Fruit fly (Drosophila melanogaster): Measurements from ENCODE around the gene DNAlig3.

Gene DNAlig3

DNA sequence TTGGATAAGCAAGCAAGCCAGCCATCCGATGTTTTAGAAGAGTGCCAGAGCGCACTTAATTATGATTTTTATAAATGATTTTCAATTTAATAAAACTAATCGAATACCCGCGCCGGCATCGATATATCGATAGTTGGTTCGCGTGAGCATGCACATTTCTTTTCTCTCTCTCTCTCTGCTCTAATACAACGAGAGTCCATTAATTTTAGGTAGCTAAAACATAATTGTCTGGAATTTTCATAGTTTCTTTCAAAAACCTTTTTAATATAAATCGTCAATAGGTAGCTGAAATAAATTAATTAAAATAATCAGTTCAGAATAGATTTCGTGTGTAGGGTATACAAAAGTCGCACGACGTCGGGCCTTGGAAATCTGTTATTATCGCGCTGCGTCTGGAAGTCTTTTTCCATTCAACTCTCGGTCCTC is 47.3 kb upstream of the DNAlig3 start, which contains the start of gene CG18549 (continued):
- TF ChIP-seq bcd (GFP tag; optimal IDR thresholded peaks at IDR 0.05) (peak; percentile 100), nerfin-1 (tag; optimal IDR thresholded peaks at IDR 0.05) (peak; percentile 100), CG4820 (GFP tag; optimal IDR thresholded peaks at IDR 0.05) (peak; percentile 99), CG32532 (GFP tag; IDR thresholded peaks at IDR 0.05) (peak; percentile 100), Awh (GFP tag; IDR thresholded peaks at IDR 0.05) (peak; percentile 100), CG1233 (GFP tag; optimal IDR thresholded peaks at IDR 0.05) (peak; percentile 100), Bdp1 (GFP tag; optimal IDR thresholded peaks at IDR 0.05) (peak; percentile 96), CG18619 (GFP tag; optimal IDR thresholded peaks at IDR 0.05) (peak; percentile 100), ken (GFP tag; IDR thresholded peaks at IDR 0.05) (peak; percentile 100), tin (GFP tag; optimal IDR thresholded peaks at IDR 0.05) (peak; percentile 100), cg (GFP tag; optimal IDR thresholded peaks at IDR 0.05) (no peak), CG32772 (GFP tag; IDR thresholded peaks at IDR 0.05) (peak; percentile 100), Dip3 (GFP tag; optimal IDR thresholded peaks at IDR 0.05) (peak; percentile 99), pan (optimal IDR thresholded peaks at IDR 0.05) (no peak), pan (GFP tag; optimal IDR thresholded peaks at IDR 0.05 in 1 of 2, IDR thresholded peaks at IDR 0.05 in 1 of 2) (peak in 1 of 2 experiments; percentile 100), Tbp (GFP tag; optimal IDR thresholded peaks at IDR 0.05) (peak; percentile 35), scrt (GFP tag; optimal IDR thresholded peaks at IDR 0.05) (peak; percentile 99), CG11504 (tag; optimal IDR thresholded peaks at IDR 0.05) (peak; percentile 99), wdn (GFP tag; IDR thresholded peaks at IDR 0.05) (peak; percentile 99), jumu (GFP tag; optimal IDR thresholded peaks at IDR 0.05) (peak; percentile 99), unc-4 (GFP tag; IDR thresholded peaks at IDR 0.05; ENCODE audit: partially characterized antibody) (peak; percentile 81), Hmx (GFP tag; optimal IDR thresholded peaks at IDR 0.05) (peak; percentile 98), abd-A (tag; optimal IDR thresholded peaks at IDR 0.05) (peak; percentile 99), Ravus (GFP tag; IDR thresholded peaks at IDR 0.05) (peak; percentile 99), vnd (GFP tag; IDR thresholded peaks at IDR 0.05; ENCODE audit: partially characterized antibody) (peak; percentile 65), CG11093 (GFP tag; IDR thresholded peaks at IDR 0.05) (peak; percentile 100), CG18599 (GFP tag; optimal IDR thresholded peaks at IDR 0.05) (peak; percentile 100), fd102C (GFP tag; optimal IDR thresholded peaks at IDR 0.05) (peak; percentile 92), Side (GFP tag; optimal IDR thresholded peaks at IDR 0.05) (peak; percentile 99), YL-1 (GFP tag; optimal IDR thresholded peaks at IDR 0.05) (peak; percentile 100), bsh (GFP tag; optimal IDR thresholded peaks at IDR 0.05) (peak; percentile 100), croc (GFP tag; conservative IDR thresholded peaks at IDR 0.05) (peak; percentile 100), CG17912 (GFP tag; optimal IDR thresholded peaks at IDR 0.05) (peak; percentile 100), H2.0 (GFP tag; IDR thresholded peaks at IDR 0.05) (peak; percentile 100), Hey (tag; optimal IDR thresholded peaks at IDR 0.05) (peak; percentile 97), tll (GFP tag; optimal IDR thresholded peaks at IDR 0.05) (peak in 1 of 2 experiments; percentile 89), CG9797 (GFP tag; optimal IDR thresholded peaks at IDR 0.05) (peak; percentile 80), Meics (GFP tag; optimal IDR thresholded peaks at IDR 0.05) (peak; percentile 100), E2f2 (GFP tag; IDR thresholded peaks at IDR 0.05) (peak; percentile 98), CG2712 (tag; optimal IDR thresholded peaks at IDR 0.05) (peak; percentile 100), CG34376 (GFP tag; optimal IDR thresholded peaks at IDR 0.05) (peak; percentile 100), her (GFP tag; optimal IDR thresholded peaks at IDR 0.05) (peak; percentile 97), MBD-R2 (GFP tag; IDR thresholded peaks at IDR 0.05) (peak; percentile 100), CG7556 (GFP tag; optimal IDR thresholded peaks at IDR 0.05) (peak; percentile 100), CG10543 (GFP tag; optimal IDR thresholded peaks at IDR 0.05) (peak; percentile 98), gcm2 (GFP tag; optimal IDR thresholded peaks at IDR 0.05) (peak; percentile 99), CG2199 (GFP tag; IDR thresholded peaks at IDR 0.05) (peak; percentile 100), CG9727 (GFP tag; optimal IDR thresholded peaks at IDR 0.05) (peak; percentile 100), CG10209 (GFP tag; optimal IDR thresholded peaks at IDR 0.05) (peak; percentile 100), pita (GFP tag; optimal IDR thresholded peaks at IDR 0.05) (no peak), Myb (GFP tag; optimal IDR thresholded peaks at IDR 0.05) (peak; percentile 92)

All from whole organism, embryonic.